Worm (Caenorhabditis elegans) whole organism, late embryonic: ENCODE measurements around the gene F15H10.9.

Experiments used
- ceh-30 ChIP-seq: fragments of 150-350 bp; optimal IDR thresholded peaks from 2 replicates; lab custom pipeline; 2014; ENCODE audit warnings: missing biosample characterization, missing genetic modification characterization
- ceh-48 ChIP-seq: sonication (generic microtip); optimal IDR thresholded peaks from 2 replicates; lab custom pipeline; 2016; ENCODE audit warnings: missing genetic modification characterization, inconsistent platforms, missing compliant biosample characterization
- fkh-10 ChIP-seq: fragments of 150-350 bp; optimal IDR thresholded peaks from 2 replicates; lab custom pipeline; 2014; ENCODE audit warnings: missing biosample characterization, missing genetic modification reagents, missing genetic modification characterization

ce11 chrV:10423511-10423910 lies 9.0 kb upstream of the F15H10.9 start:
- TF ChIP-seq ceh-30 (tag; lab: Kevin White, UChicago) (no peak), ceh-48 (tag; lab: Kevin White, UChicago) (no peak), fkh-10 (GFP tag; lab: Kevin White, UChicago) (no peak)
